Fruit fly (Drosophila melanogaster): Measurements from ENCODE around the gene ush.

ush gene

DNA sequence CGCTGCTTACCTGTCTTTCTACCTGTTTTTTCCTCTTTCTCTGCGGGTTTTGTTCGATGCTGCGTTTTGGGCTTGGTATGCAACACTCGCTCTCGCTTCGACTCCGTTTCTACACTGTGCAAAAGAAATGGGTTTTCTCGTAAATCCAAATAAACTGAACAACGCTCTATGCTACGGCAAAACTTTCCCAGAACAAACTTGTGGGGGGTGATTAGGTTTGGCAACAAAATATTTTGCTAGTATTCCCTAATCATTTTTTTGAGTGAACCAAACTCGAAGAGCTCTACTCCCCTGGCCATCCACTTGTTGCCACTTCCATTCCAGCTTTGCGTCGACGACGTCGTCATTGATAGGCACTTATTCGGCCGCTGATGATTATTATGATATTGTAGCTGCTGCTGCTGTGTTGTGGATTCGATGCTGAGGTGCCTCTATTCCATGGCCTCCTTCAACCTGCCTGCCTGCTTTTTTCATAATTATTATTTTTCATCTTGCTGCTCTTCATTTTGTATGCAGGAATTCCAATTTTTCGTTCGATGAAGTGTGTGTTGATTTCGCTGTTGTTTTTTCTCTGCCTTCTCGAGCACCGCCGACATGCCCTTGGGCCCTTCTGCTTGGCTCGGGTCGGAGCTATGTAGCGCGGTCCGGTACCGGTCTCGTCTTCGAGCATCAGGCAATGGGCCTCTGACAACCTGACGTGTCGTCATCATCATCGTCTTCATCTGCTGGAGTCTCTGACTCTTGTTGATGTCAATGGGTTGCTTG lies 33.9 kb upstream of the ush start (continued):
- TF ChIP-seq CG1024 (GFP tag; IDR thresholded peaks at IDR 0.05) (peak; percentile 84), Dip2 (GFP tag; IDR thresholded peaks at IDR 0.05) (no peak; the same call in 1 of the 2 replicates), slbo (GFP tag; IDR thresholded peaks at IDR 0.05) (peak; percentile 52; the same call in 1 of the 2 replicates), shn (GFP tag; optimal IDR thresholded peaks at IDR 0.05) (peak; percentile 79), CG14965 (GFP tag; optimal IDR thresholded peaks at IDR 0.05; ENCODE audit: borderline replicate concordance) (peak; percentile 12), pb (GFP tag; optimal IDR thresholded peaks at IDR 0.05) (peak; percentile 67), kay (GFP tag; optimal IDR thresholded peaks at IDR 0.05) (peak; percentile 59), grau (tag; optimal IDR thresholded peaks at IDR 0.05) (peak; percentile 76), CG34224 (GFP tag; IDR thresholded peaks at IDR 0.05; ENCODE audit: partially characterized antibody) (no peak), CG13624 (GFP tag; optimal IDR thresholded peaks at IDR 0.05) (no peak), CG11085 (GFP tag; IDR thresholded peaks at IDR 0.05) (peak; percentile 7; the same call in 1 of the 2 replicates), CG11398 (GFP tag; optimal IDR thresholded peaks at IDR 0.05) (peak; percentile 64), HLHmδ (GFP tag; optimal IDR thresholded peaks at IDR 0.05) (no peak), gem (tag; optimal IDR thresholded peaks at IDR 0.05) (no peak), CG3065 (GFP tag; optimal IDR thresholded peaks at IDR 0.05) (peak; percentile 58), CG17359 (tag; optimal IDR thresholded peaks at IDR 0.05) (peak; percentile 92), CG7987 (GFP tag; optimal IDR thresholded peaks at IDR 0.05) (peak; percentile 25), Ada2b (GFP tag; IDR thresholded peaks at IDR 0.05) (peak; percentile 49), CG18599 (GFP tag; optimal IDR thresholded peaks at IDR 0.05) (peak; percentile 69), Nf-YC (tag; optimal IDR thresholded peaks at IDR 0.05) (no peak), onecut (GFP tag; IDR thresholded peaks at IDR 0.05) (peak; percentile 80), CG10209 (GFP tag; optimal IDR thresholded peaks at IDR 0.05) (peak; percentile 79), knrl (GFP tag; IDR thresholded peaks at IDR 0.05; ENCODE audit: partially characterized antibody) (no peak), CG5180 (GFP tag; optimal IDR thresholded peaks at IDR 0.05) (peak; percentile 78), CG8478 (optimal IDR thresholded peaks at IDR 0.05) (no peak), nau (GFP tag; optimal IDR thresholded peaks at IDR 0.05) (no peak), lbe (GFP tag; optimal IDR thresholded peaks at IDR 0.05) (peak; percentile 92), ttk (GFP tag; IDR thresholded peaks at IDR 0.05) (peak; percentile 87), ham (GFP tag; IDR thresholded peaks at IDR 0.05) (no peak), CG17186 (GFP tag; optimal IDR thresholded peaks at IDR 0.05) (peak; percentile 42), CG32767 (GFP tag; IDR thresholded peaks at IDR 0.05) (peak; percentile 73; the same call in 1 of the 2 replicates), vvl (GFP tag; IDR thresholded peaks at IDR 0.05) (peak; percentile 93), CG12942 (GFP tag; optimal IDR thresholded peaks at IDR 0.05) (peak; percentile 79), Drgx (GFP tag; IDR thresholded peaks at IDR 0.05) (peak; percentile 91), Meics (GFP tag; optimal IDR thresholded peaks at IDR 0.05) (peak; percentile 37), CG8290 (GFP tag; optimal IDR thresholded peaks at IDR 0.05) (peak; percentile 82), CG8290 (tag; optimal IDR thresholded peaks at IDR 0.05) (no peak), CG14710 (tag; optimal IDR thresholded peaks at IDR 0.05) (peak; percentile 85), CG16863 (GFP tag; optimal IDR thresholded peaks at IDR 0.05) (peak; percentile 86), sim (GFP tag; IDR thresholded peaks at IDR 0.05) (peak; percentile 70), Dref (GFP tag; IDR thresholded peaks at IDR 0.05) (0 out of 2 replicates have a peak, but pooled peaks have one; percentile 23), org-1 (GFP tag; optimal IDR thresholded peaks at IDR 0.05) (peak; percentile 70), Ravus (GFP tag; IDR thresholded peaks at IDR 0.05) (no peak)

Measured in whole organism, embryonic.